Worm (Caenorhabditis elegans) whole organism, L2 larva: ENCODE results near the gene gfm-1.

Experiments
- C34F6.9 ChIP-seq: fragments of 150-350 bp; optimal IDR thresholded peaks from 2 replicates; lab custom pipeline; 2014; ENCODE audit warnings: missing biosample characterization, missing genetic modification characterization
- F13H6.1 ChIP-seq: sonication (generic microtip); optimal IDR thresholded peaks from 2 replicates; lab custom pipeline; 2016; ENCODE audit warnings: missing genetic modification characterization, missing compliant biosample characterization
- Y55F3AM.14 ChIP-seq: fragments of 200-800 bp; sonication (Bioruptor generic); optimal IDR thresholded peaks from 2 replicates; lab custom pipeline; 2018; ENCODE audit warnings: mild to moderate bottlenecking, missing genetic modification characterization, missing compliant biosample characterization
- ZK546.5 ChIP-seq: sonication (generic microtip); optimal IDR thresholded peaks from 2 replicates; lab custom pipeline; 2017; ENCODE audit warnings: missing biosample characterization, missing genetic modification characterization
- ceh-82 ChIP-seq: fragments of 150-350 bp; optimal IDR thresholded peaks from 2 replicates; lab custom pipeline; 2014; ENCODE audit warnings: missing biosample characterization, missing genetic modification characterization
- crh-2 ChIP-seq: sonication (generic microtip); optimal IDR thresholded peaks from 2 replicates; lab custom pipeline; 2017; ENCODE audit warnings: missing biosample characterization, missing genetic modification characterization
- dmd-4 ChIP-seq: sonication (generic microtip); optimal IDR thresholded peaks from 2 replicates; lab custom pipeline; 2017; ENCODE audit warnings: missing biosample characterization, missing genetic modification characterization
- egl-27 ChIP-seq: sonication (generic microtip); optimal IDR thresholded peaks from 3 replicates; lab custom pipeline; 2017; ENCODE audit warnings: missing biosample characterization, missing genetic modification reagents, missing genetic modification characterization
- elt-1 ChIP-seq: fragments of 150-350 bp; optimal IDR thresholded peaks from 2 replicates; lab custom pipeline; 2014; ENCODE audit warnings: missing biosample characterization, missing genetic modification characterization
- fos-1 ChIP-seq: fragments of 150-350 bp; optimal IDR thresholded peaks from 2 replicates; lab custom pipeline; 2014; ENCODE audit warnings: missing biosample characterization, missing genetic modification characterization
- gmeb-1 ChIP-seq: fragments of 150-350 bp; optimal IDR thresholded peaks from 2 replicates; lab custom pipeline; 2014; ENCODE audit warnings: missing biosample characterization, missing genetic modification characterization
- lin-11 ChIP-seq: fragments of 150-350 bp; sonication (generic microtip); optimal IDR thresholded peaks from 2 replicates; lab custom pipeline; 2014; ENCODE audit warnings: missing biosample characterization, missing genetic modification characterization, inconsistent platforms, mixed read lengths
- lin-13 ChIP-seq: fragments of 150-350 bp; optimal IDR thresholded peaks from 2 replicates; lab custom pipeline; 2014; ENCODE audit warnings: missing biosample characterization, missing genetic modification reagents, missing genetic modification characterization
- lsy-2 ChIP-seq, 2 experiments: fragments of 150-350 bp in 1 of 2; sonication (generic microtip) in 1 of 2; optimal IDR thresholded peaks; 2 replicates each; lab custom pipeline; 2014 to 2017; ENCODE audit warnings: missing biosample characterization in 2 of 2, missing genetic modification characterization in 2 of 2
- mab-5 ChIP-seq: fragments of 150-350 bp; optimal IDR thresholded peaks from 2 replicates; lab custom pipeline; 2014; ENCODE audit warnings: missing biosample characterization, missing genetic modification characterization
- mdl-1 ChIP-seq, 2 experiments: fragments of 150-350 bp in 1 of 2; sonication (generic microtip) in 1 of 2; optimal IDR thresholded peaks; 2 replicates each; lab custom pipeline; 2017; ENCODE audit warnings: missing biosample characterization in 2 of 2, missing genetic modification characterization in 2 of 2
- nhr-10 ChIP-seq: sonication (generic microtip); optimal IDR thresholded peaks from 2 replicates; lab custom pipeline; 2017; ENCODE audit warnings: missing biosample characterization, missing genetic modification characterization
- nhr-11 ChIP-seq: fragments of 150-350 bp; optimal IDR thresholded peaks from 2 replicates; lab custom pipeline; 2014; ENCODE audit warnings: missing biosample characterization, missing genetic modification characterization
- nhr-21 ChIP-seq: fragments of 150-350 bp; optimal IDR thresholded peaks from 2 replicates; lab custom pipeline; 2014; ENCODE audit warnings: missing biosample characterization, missing genetic modification characterization
- nhr-23 ChIP-seq: fragments of 150-350 bp; optimal IDR thresholded peaks from 2 replicates; lab custom pipeline; 2014; ENCODE audit warnings: missing biosample characterization, missing genetic modification reagents, missing genetic modification characterization
- nhr-237 ChIP-seq: fragments of 150-350 bp; optimal IDR thresholded peaks from 2 replicates; lab custom pipeline; 2014; ENCODE audit warnings: missing biosample characterization, missing genetic modification characterization
- nhr-25 ChIP-seq: fragments of 150-350 bp; sonication (generic microtip); optimal IDR thresholded peaks from 3 replicates; lab custom pipeline; 2014; ENCODE audit warnings: missing biosample characterization, missing genetic modification characterization
- nhr-6 ChIP-seq: fragments of 150-350 bp; optimal IDR thresholded peaks from 2 replicates; lab custom pipeline; 2014; ENCODE audit warnings: missing biosample characterization, missing genetic modification characterization
- peb-1 ChIP-seq: fragments of 150-350 bp; optimal IDR thresholded peaks from 2 replicates; lab custom pipeline; 2014; ENCODE audit warnings: missing biosample characterization, missing genetic modification characterization
- sem-4 ChIP-seq: fragments of 150-350 bp; optimal IDR thresholded peaks from 2 replicates; lab custom pipeline; 2014; ENCODE audit warnings: missing biosample characterization, missing genetic modification reagents, missing genetic modification characterization
- skn-1 ChIP-seq: sonication (generic microtip); optimal IDR thresholded peaks from 2 replicates; lab custom pipeline; 2017; ENCODE audit warnings: missing biosample characterization, missing genetic modification characterization
- sma-3 ChIP-seq: sonication (generic microtip); optimal IDR thresholded peaks from 2 replicates; lab custom pipeline; 2016; ENCODE audit warnings: missing genetic modification reagents, missing genetic modification characterization, missing compliant biosample characterization
- sma-9 ChIP-seq, 2 experiments: fragments of 150-350 bp in 1 of 2; sonication (generic microtip) in 1 of 2; optimal IDR thresholded peaks; 2 replicates each; lab custom pipeline; 2014 to 2016; ENCODE audit warnings: missing genetic modification characterization in 2 of 2, mild to moderate bottlenecking in 1 of 2, missing biosample characterization in 1 of 2, missing compliant biosample characterization in 1 of 2, missing genetic modification reagents in 1 of 2, moderate library complexity in 1 of 2
- snpc-4 ChIP-seq: fragments of 150-350 bp; optimal IDR thresholded peaks from 2 replicates; lab custom pipeline; 2014; ENCODE audit warnings: missing biosample characterization, missing genetic modification characterization
- unc-39 ChIP-seq: fragments of 150-350 bp; optimal IDR thresholded peaks from 2 replicates; lab custom pipeline; 2014; ENCODE audit warnings: missing biosample characterization, missing genetic modification characterization
- unc-55 ChIP-seq: fragments of 150-350 bp; sonication (generic microtip); optimal IDR thresholded peaks from 3 replicates; lab custom pipeline; 2014; ENCODE audit warnings: missing biosample characterization, missing genetic modification reagents, missing genetic modification characterization
- unc-62 ChIP-seq: fragments of 150-350 bp; optimal IDR thresholded peaks from 2 replicates; lab custom pipeline; 2014; ENCODE audit warnings: missing biosample characterization, missing genetic modification reagents, missing genetic modification characterization
- zag-1 ChIP-seq: fragments of 150-350 bp; optimal IDR thresholded peaks from 2 replicates; lab custom pipeline; 2014; ENCODE audit warnings: missing biosample characterization, missing genetic modification characterization
- ztf-11 ChIP-seq: sonication (generic microtip); optimal IDR thresholded peaks from 2 replicates; lab custom pipeline; 2017; ENCODE audit warnings: missing biosample characterization, missing genetic modification characterization
- ztf-4 ChIP-seq: fragments of 150-350 bp; optimal IDR thresholded peaks from 2 replicates; lab custom pipeline; 2014; ENCODE audit warnings: missing biosample characterization, missing genetic modification characterization

gfm-1 gene

DNA sequence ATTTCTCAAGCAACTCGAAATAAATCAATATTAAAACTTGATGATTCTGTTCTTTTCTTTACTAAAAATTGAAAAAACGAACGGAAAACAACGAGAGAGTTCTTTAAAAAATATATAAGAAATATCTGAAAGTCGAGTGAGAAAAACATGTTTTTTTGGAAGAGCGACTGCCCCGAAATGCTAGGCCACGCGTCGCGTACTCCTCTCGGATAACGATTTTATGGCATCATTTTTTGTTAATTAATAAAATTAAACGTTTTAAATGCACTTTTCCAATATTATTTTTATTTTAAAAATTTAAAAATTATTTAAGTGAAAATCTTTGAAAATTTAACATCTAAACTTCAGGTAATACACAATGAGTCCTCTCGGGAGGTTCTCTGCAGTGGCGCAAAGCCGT lies at the start of gene gfm-1:
TSS of gene gfm-1 (plus strand) at position 349 of the 400 bp plus-strand sequence.
- TF ChIP-seq lsy-2 (tag; optimal IDR thresholded peaks at IDR 0.05; lab: Kevin White, UChicago) (peak; percentile 44 to 77), ceh-82 (no peak), zag-1 (tag; lab: Kevin White, UChicago) (no peak), lin-13 (no peak), mdl-1 (tag; optimal IDR thresholded peaks at IDR 0.05; lab: Kevin White, UChicago) (peak in 1 of 2 experiments; percentile 12), sma-9 (GFP tag; optimal IDR thresholded peaks at IDR 0.05; lab: Kevin White, UChicago) (peak; percentile 82), sma-9 (tag; optimal IDR thresholded peaks at IDR 0.05; lab: Kevin White, UChicago) (no peak), snpc-4 (peak; percentile 73), nhr-21 (tag; lab: Kevin White, UChicago) (peak; percentile 21), crh-2 (tag; lab: Kevin White, UChicago) (peak; percentile 50), skn-1 (no peak), fos-1 (tag; lab: Kevin White, UChicago) (peak; percentile 22), sem-4 (tag; lab: Kevin White, UChicago) (peak; percentile 72), lin-11 (tag; lab: Kevin White, UChicago) (peak; percentile 1), gmeb-1 (tag; lab: Kevin White, UChicago) (peak; percentile 75), C34F6.9 (peak; percentile 69), unc-55 (GFP tag; lab: Kevin White, UChicago) (peak; percentile 70), F13H6.1 (tag; lab: Kevin White, UChicago) (peak; percentile 71), sma-3 (GFP tag; lab: Kevin White, UChicago) (peak; percentile 80), mab-5 (tag; lab: Kevin White, UChicago) (no peak), nhr-11 (tag; lab: Kevin White, UChicago) (no peak)

DNA sequence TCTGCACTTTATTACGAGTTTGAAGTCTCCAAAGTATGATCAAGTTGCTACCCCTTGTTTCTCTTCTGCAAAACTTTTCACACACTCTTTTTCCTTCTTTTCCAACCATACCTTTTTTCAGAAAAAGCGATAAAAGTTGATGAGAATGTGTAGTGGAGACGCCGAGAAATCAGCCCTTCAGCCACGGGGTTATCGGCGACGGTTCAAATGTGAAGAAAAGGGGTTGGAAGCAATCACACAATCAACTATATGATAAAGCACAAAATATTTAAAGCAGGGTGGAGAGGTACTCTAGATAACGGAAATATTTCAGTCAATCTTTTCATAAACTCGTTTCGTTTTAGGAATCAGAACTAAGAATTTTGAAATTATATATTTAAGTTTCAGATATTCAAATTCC lies 44.2 kb upstream of the gfm-1 start, which contains the start of gene F42G4.5:
TSS of gene F42G4.5 (plus strand) at position 379 of the 400 bp plus-strand sequence.
- TF ChIP-seq nhr-11 (tag; lab: Kevin White, UChicago) (no peak), nhr-237 (tag; lab: Kevin White, UChicago) (no peak), unc-62 (no peak), fos-1 (tag; lab: Kevin White, UChicago) (peak; percentile 79), egl-27 (tag; lab: Kevin White, UChicago) (no peak), ZK546.5 (tag; lab: Kevin White, UChicago) (no peak), Y55F3AM.14 (GFP tag; lab: Kevin White, UChicago) (no peak), sma-9 (GFP tag; optimal IDR thresholded peaks at IDR 0.05; lab: Kevin White, UChicago) (peak; percentile 1), sma-9 (tag; optimal IDR thresholded peaks at IDR 0.05; lab: Kevin White, UChicago) (no peak), nhr-23 (tag; lab: Kevin White, UChicago) (no peak), sma-3 (GFP tag; lab: Kevin White, UChicago) (no peak), lin-13 (no peak), elt-1 (tag; lab: Kevin White, UChicago) (no peak), C34F6.9 (no peak), mdl-1 (tag; optimal IDR thresholded peaks at IDR 0.05; lab: Kevin White, UChicago) (no peak), nhr-25 (no peak), crh-2 (tag; lab: Kevin White, UChicago) (no peak)

DNA sequence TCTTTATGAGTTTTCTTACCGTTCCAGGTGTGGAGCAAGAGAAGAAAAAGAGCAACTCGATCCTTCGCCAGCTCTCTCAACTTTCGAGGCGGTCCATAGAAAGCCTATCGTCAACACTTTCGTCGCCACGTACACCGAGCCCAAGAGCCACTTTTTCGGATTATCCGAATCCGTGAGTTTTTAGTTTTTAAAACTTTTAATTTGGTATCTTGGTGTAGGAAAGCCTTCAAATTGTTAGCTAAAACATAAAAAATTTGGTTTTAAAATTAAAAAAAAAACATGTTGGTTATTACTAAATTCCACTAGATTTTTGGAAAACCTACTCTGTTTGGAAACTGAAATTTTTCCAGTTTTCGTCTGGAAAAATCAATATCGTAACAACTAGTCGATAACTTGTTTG lies 43.5 kb upstream of the gfm-1 start:
- TF ChIP-seq dmd-4 (tag; lab: Kevin White, UChicago) = no peak
- no peak for TF ChIP-seq sem-4 (tag; lab: Kevin White, UChicago)
- no peak for TF ChIP-seq lin-13
- no peak for TF ChIP-seq nhr-10
- no peak for TF ChIP-seq skn-1
- no peak for TF ChIP-seq crh-2 (tag; lab: Kevin White, UChicago)
- TF ChIP-seq sma-9 (GFP tag; optimal IDR thresholded peaks at IDR 0.05; lab: Kevin White, UChicago) = no peak
- no peak for TF ChIP-seq sma-9 (tag; optimal IDR thresholded peaks at IDR 0.05; lab: Kevin White, UChicago)
- TF ChIP-seq ztf-4 (tag; lab: Kevin White, UChicago) = no peak
- TF ChIP-seq nhr-6 (tag; lab: Kevin White, UChicago) = no peak
- no peak for TF ChIP-seq peb-1 (tag; lab: Kevin White, UChicago)
- TF ChIP-seq unc-39 (tag; lab: Kevin White, UChicago) = no peak
- no peak for TF ChIP-seq mdl-1 (tag; optimal IDR thresholded peaks at IDR 0.05; lab: Kevin White, UChicago)
- no peak for TF ChIP-seq ztf-11 (tag; lab: Kevin White, UChicago)
- TF ChIP-seq unc-55 (GFP tag; lab: Kevin White, UChicago) = no peak
- TF ChIP-seq C34F6.9 = no peak
- TF ChIP-seq, all 48 proteins: peak for 0
